Worm (Caenorhabditis elegans): ENCODE results near the gene ZK287.7.

DNA sequence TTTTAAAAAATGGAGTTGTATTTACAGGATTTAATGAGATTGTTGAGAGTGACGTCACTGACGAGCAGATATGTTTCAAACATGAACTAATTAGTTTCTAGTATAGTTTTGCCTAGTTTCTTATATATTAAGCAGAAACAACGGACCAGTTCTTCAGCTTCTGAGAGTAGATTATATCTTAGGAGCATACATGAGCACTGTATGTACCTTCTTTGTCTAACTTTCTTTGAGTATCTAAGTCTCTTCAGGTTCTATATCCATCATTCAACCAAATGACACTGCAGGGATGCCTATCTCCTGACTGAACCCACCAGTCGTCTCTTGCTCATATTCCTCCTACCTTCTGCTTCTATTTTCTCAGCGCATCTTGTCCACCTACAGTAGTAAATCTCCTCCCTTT, 3.9 kb downstream of the ZK287.7 start, which contains the start of gene her-1:
- no peak for TF ChIP-seq him-1 (tag; optimal IDR thresholded peaks at IDR 0.05)
- no peak for TF ChIP-seq dao-5 (tag; optimal IDR thresholded peaks at IDR 0.05)

All from whole organism, L4/young adult.